Fruit fly (Drosophila melanogaster) Kc167 (cell line): Measurements from ENCODE around the gene prc.

ENCODE experiments used
- Myc ChIP-seq: fragments of >200 bp; optimal IDR thresholded peaks from 2 replicates; lab custom pipeline; 2017; ENCODE audit warnings: missing external identifiers
- Sin3A ChIP-seq: fragments of >200 bp; optimal IDR thresholded peaks from 2 replicates; lab custom pipeline; 2018; ENCODE audit warnings: missing external identifiers
- h ChIP-seq: fragments of >200 bp; optimal IDR thresholded peaks from 3 replicates; lab custom pipeline; 2018; ENCODE audit warnings: missing external identifiers
- insv ChIP-seq: fragments of >200 bp; optimal IDR thresholded peaks from 3 replicates; lab custom pipeline; 2018; ENCODE audit warnings: missing external identifiers
- psq ChIP-seq: fragments of >200 bp; optimal IDR thresholded peaks from 2 replicates; lab custom pipeline; 2017; ENCODE audit warnings: missing external identifiers
- ttk ChIP-seq: sonication (Bioruptor generic); optimal IDR thresholded peaks from 2 replicates; lab custom pipeline; 2017; ENCODE audit warnings: missing external identifiers

DNA sequence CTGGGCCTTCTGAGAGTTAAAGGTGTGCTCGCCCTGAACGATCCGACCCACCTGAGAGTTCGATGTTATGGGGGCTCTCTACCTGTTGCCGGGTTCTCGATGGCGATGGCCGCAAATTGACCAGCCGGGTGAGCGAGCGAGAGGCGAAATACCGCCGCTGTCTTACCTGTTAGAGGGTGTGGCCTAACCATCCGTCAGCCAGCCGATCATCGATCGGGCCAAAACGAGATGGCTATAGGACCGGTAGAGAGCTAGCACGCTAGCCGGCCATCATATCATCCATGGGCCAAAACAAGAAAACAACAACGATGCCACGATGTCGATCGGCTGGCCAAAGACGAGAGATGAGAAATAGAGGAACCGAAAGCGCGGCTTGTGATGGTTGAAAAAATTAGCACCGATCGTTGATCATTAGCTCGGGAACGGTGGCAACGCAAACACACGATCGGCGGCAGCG, 38.6 kb downstream of the prc start, which contains the start of gene byn:
- TF ChIP-seq Myc (lab: Kevin White, UChicago) (no peak), psq (lab: Kevin White, UChicago) (no peak), ttk (lab: Kevin White, UChicago) (no peak), insv (no peak), h (lab: Kevin White, UChicago) (no peak), Sin3A (lab: Kevin White, UChicago) (no peak)
